Worm (Caenorhabditis elegans) whole organism, early embryonic: ENCODE results near the gene Y57G11C.46.

Experiments used
- ama-1 ChIP-seq: fragments of 150-350 bp; optimal IDR thresholded peaks from 2 replicates; lab custom pipeline; 2014
- ets-7 ChIP-seq: sonication (generic microtip); optimal IDR thresholded peaks from 2 replicates; lab custom pipeline; 2016; ENCODE audit warnings: missing genotype, missing genetic modification characterization, missing compliant biosample characterization
- pes-1 ChIP-seq: fragments of 200-800 bp; sonication (Bioruptor generic); IDR thresholded peaks from 2 replicates; pipeline ENCODE4 v1.3.6; 2022; ENCODE audit warnings: missing genetic modification reagents, missing genetic modification characterization, missing compliant biosample characterization

ce11 chrIV:14764719-14765173, 51.4 kb downstream of the Y57G11C.46 start:
- TF ChIP-seq pes-1 = no peak
- no peak for TF ChIP-seq ama-1 (lab: Kevin White, UChicago)
- TF ChIP-seq ets-7 (tag; lab: Kevin White, UChicago) = no peak
